Worm (Caenorhabditis elegans) whole organism, L1 larva: Measurements from ENCODE around the gene R02F2.10.

Source experiments
- rnt-1 ChIP-seq: sonication (generic microtip); optimal IDR thresholded peaks from 2 replicates; lab custom pipeline; 2016; ENCODE audit warnings: mild to moderate bottlenecking, missing genetic modification characterization, moderate library complexity, missing compliant biosample characterization
- sox-4 ChIP-seq: sonication (generic microtip); optimal IDR thresholded peaks from 2 replicates; lab custom pipeline; 2016; ENCODE audit warnings: missing genetic modification characterization, missing compliant biosample characterization

DNA sequence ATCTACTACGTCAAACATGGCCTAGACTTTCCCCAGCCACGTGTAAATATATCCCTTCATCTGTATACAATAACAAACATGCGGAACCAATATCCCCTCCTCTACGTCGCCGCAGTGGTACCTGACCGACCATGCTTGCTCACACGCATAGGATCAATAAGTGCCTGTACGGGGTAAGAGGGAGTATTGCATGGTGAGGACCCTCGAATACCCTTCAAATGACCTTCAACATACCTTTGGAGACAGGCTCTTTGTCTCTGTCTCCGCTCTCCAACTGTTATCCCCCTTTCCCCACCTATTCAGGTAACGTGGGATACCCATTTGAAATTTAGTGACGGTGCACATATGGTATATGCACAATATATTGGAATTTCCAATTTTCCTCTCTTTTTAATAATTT, 47.9 kb downstream of the R02F2.10 start, which contains the start of gene dex-1:
- TF ChIP-seq sox-4 (tag; lab: Kevin White, UChicago) (no peak), rnt-1 (tag; lab: Kevin White, UChicago) (no peak)
